Worm (Caenorhabditis elegans): ENCODE data around the gene flp-6.
A peak's percentile ranks its signal among the peaks of the same experiment; 100 is the strongest.

Gene flp-6

ce11 chrV:9499295-9499694 is 27.5 kb downstream of the flp-6 start:
- no peak for TF ChIP-seq nfya-1 (tag; optimal IDR thresholded peaks at IDR 0.05; ENCODE audit: insufficient read depth)
- TF ChIP-seq nhr-11 (tag; optimal IDR thresholded peaks at IDR 0.05), result no peak
- TF ChIP-seq sea-2 (GFP tag; optimal IDR thresholded peaks at IDR 0.05), result no peak
- TF ChIP-seq tbx-2 (tag; optimal IDR thresholded peaks at IDR 0.05), result no peak
- TF ChIP-seq nhr-25 (tag; optimal IDR thresholded peaks at IDR 0.05), result peak; percentile 59
- TF ChIP-seq ZK546.5 (tag; optimal IDR thresholded peaks at IDR 0.05), result no peak
- no peak for TF ChIP-seq elt-3 (tag; optimal IDR thresholded peaks at IDR 0.05)
- TF ChIP-seq nhr-67 (tag; optimal IDR thresholded peaks at IDR 0.05), result no peak
- TF ChIP-seq lin-39 (tag; optimal IDR thresholded peaks at IDR 0.05), result no peak
- TF ChIP-seq elt-1 (tag; optimal IDR thresholded peaks at IDR 0.05), result peak; percentile 62

ce11 chrV:9500826-9501451 is 29.2 kb downstream of the flp-6 start, which contains the start of gene swt-5:
swt-5 (plus strand) TSS chrV:9501401.
- TF ChIP-seq ceh-28 (tag; optimal IDR thresholded peaks at IDR 0.05), result no peak
- TF ChIP-seq pha-4 (tag; optimal IDR thresholded peaks at IDR 0.05), result no peak
- peak; percentile 65 for TF ChIP-seq nhr-25 (tag; optimal IDR thresholded peaks at IDR 0.05)
- TF ChIP-seq zag-1 (tag; optimal IDR thresholded peaks at IDR 0.05), result no peak
- no peak for TF ChIP-seq lin-39 (tag; optimal IDR thresholded peaks at IDR 0.05)
- TF ChIP-seq fkh-2 (tag; optimal IDR thresholded peaks at IDR 0.05), result no peak
- no peak for TF ChIP-seq nhr-77 (tag; optimal IDR thresholded peaks at IDR 0.05)
- TF ChIP-seq elt-2 (tag; optimal IDR thresholded peaks at IDR 0.05), result no peak
- TF ChIP-seq R02D3.7 (tag; optimal IDR thresholded peaks at IDR 0.05), result no peak
- TF ChIP-seq ceh-82 (tag; optimal IDR thresholded peaks at IDR 0.05), result no peak
- no peak for TF ChIP-seq lsy-12 (tag; optimal IDR thresholded peaks at IDR 0.05)
- no peak for TF ChIP-seq ceh-9 (tag; optimal IDR thresholded peaks at IDR 0.05)
- no peak for TF ChIP-seq nhr-237 (tag; optimal IDR thresholded peaks at IDR 0.05)
- peak; percentile 91 for TF ChIP-seq elt-1 (tag; optimal IDR thresholded peaks at IDR 0.05)

- peak; percentile 42 for TF ChIP-seq lsy-12 (tag; optimal IDR thresholded peaks at IDR 0.05)
- TF ChIP-seq nfya-1 (tag; optimal IDR thresholded peaks at IDR 0.05; ENCODE audit: insufficient read depth), result peak; percentile 40
- no peak for TF ChIP-seq pha-4 (tag; optimal IDR thresholded peaks at IDR 0.05)
- no peak for TF ChIP-seq egl-27 (tag; optimal IDR thresholded peaks at IDR 0.05)
- TF ChIP-seq skn-1 (tag; optimal IDR thresholded peaks at IDR 0.05), result no peak
- TF ChIP-seq jun-1 (tag; optimal IDR thresholded peaks at IDR 0.05), result peak; percentile 17
- peak; percentile 95 for TF ChIP-seq snpc-4 (tag; optimal IDR thresholded peaks at IDR 0.05)
- peak; percentile 26 for TF ChIP-seq egl-5 (tag; optimal IDR thresholded peaks at IDR 0.05)
- TF ChIP-seq zag-1 (tag; optimal IDR thresholded peaks at IDR 0.05), result no peak
- TF ChIP-seq elt-3 (tag; optimal IDR thresholded peaks at IDR 0.05), result no peak
- TF ChIP-seq ceh-9 (tag; optimal IDR thresholded peaks at IDR 0.05), result no peak
- TF ChIP-seq nhr-237 (tag; optimal IDR thresholded peaks at IDR 0.05), result no peak
- TF ChIP-seq nhr-12 (tag; optimal IDR thresholded peaks at IDR 0.05), result no peak
- no peak for TF ChIP-seq nhr-28 (tag; optimal IDR thresholded peaks at IDR 0.05)
- peak; percentile 82 for TF ChIP-seq lin-39 (tag; optimal IDR thresholded peaks at IDR 0.05)
- peak; percentile 90 for TF ChIP-seq hmg-11 (tag; optimal IDR thresholded peaks at IDR 0.05)
- no peak for TF ChIP-seq mml-1 (tag; optimal IDR thresholded peaks at IDR 0.05)
- no peak for TF ChIP-seq unc-62 (GFP tag; optimal IDR thresholded peaks at IDR 0.05)
- TF ChIP-seq ceh-28 (tag; optimal IDR thresholded peaks at IDR 0.05), result no peak
- no peak for TF ChIP-seq nhr-67 (tag; optimal IDR thresholded peaks at IDR 0.05)
- TF ChIP-seq elt-2 (tag; optimal IDR thresholded peaks at IDR 0.05), result peak; percentile 52
- TF ChIP-seq elt-1 (tag; optimal IDR thresholded peaks at IDR 0.05), result peak; percentile 33
- TF ChIP-seq ZK546.5 (tag; optimal IDR thresholded peaks at IDR 0.05), result no peak
- TF ChIP-seq ztf-11 (tag; optimal IDR thresholded peaks at IDR 0.05), result no peak
- no peak for TF ChIP-seq mdl-1 (tag; optimal IDR thresholded peaks at IDR 0.05)
- TF ChIP-seq ceh-82 (tag; optimal IDR thresholded peaks at IDR 0.05), result peak; percentile 8
- TF ChIP-seq fkh-2 (tag; optimal IDR thresholded peaks at IDR 0.05), result no peak
- peak; percentile 38 for TF ChIP-seq lin-15B (tag; optimal IDR thresholded peaks at IDR 0.05)
- no peak for TF ChIP-seq daf-12 (tag; optimal IDR thresholded peaks at IDR 0.05)
- TF ChIP-seq ama-1 (optimal IDR thresholded peaks at IDR 0.05), result peak; percentile 51
- TF ChIP-seq aly-2 (tag; optimal IDR thresholded peaks at IDR 0.05), result no peak
- TF ChIP-seq unc-39 (tag; optimal IDR thresholded peaks at IDR 0.05), result no peak
- TF ChIP-seq fkh-10 (GFP tag; optimal IDR thresholded peaks at IDR 0.05), result no peak
- TF ChIP-seq eor-1 (tag; optimal IDR thresholded peaks at IDR 0.05), result no peak
- peak; percentile 48 for TF ChIP-seq tbx-2 (tag; optimal IDR thresholded peaks at IDR 0.05)
- TF ChIP-seq R02D3.7 (tag; optimal IDR thresholded peaks at IDR 0.05), result no peak
- peak; percentile 17 for TF ChIP-seq pqm-1 (tag; optimal IDR thresholded peaks at IDR 0.05)
- TF ChIP-seq nhr-23 (tag; optimal IDR thresholded peaks at IDR 0.05), result peak; percentile 22
- TF ChIP-seq nhr-76 (tag; optimal IDR thresholded peaks at IDR 0.05), result no peak
- no peak for TF ChIP-seq ztf-4 (tag; optimal IDR thresholded peaks at IDR 0.05)
- TF ChIP-seq fos-1 (tag; optimal IDR thresholded peaks at IDR 0.05), result no peak
- no peak for TF ChIP-seq sea-2 (GFP tag; optimal IDR thresholded peaks at IDR 0.05)
- no peak for TF ChIP-seq nhr-11 (tag; optimal IDR thresholded peaks at IDR 0.05)
- no peak for TF ChIP-seq ceh-16 (tag; optimal IDR thresholded peaks at IDR 0.05)
Observed at ce11 chrV:9503152-9503817, 31.5 kb downstream of the flp-6 start.
